Worm (Caenorhabditis elegans) whole organism, late embryonic: ENCODE results near the gene nspc-18.

ENCODE experiments used
- ceh-30 ChIP-seq: fragments of 150-350 bp; optimal IDR thresholded peaks from 2 replicates; lab custom pipeline; 2014; ENCODE audit warnings: missing biosample characterization, missing genetic modification characterization
- fkh-6 ChIP-seq: sonication (generic microtip); optimal IDR thresholded peaks from 2 replicates; lab custom pipeline; 2016; ENCODE audit warnings: missing genetic modification characterization, missing compliant biosample characterization
- pha-4 ChIP-seq: fragments of 150-350 bp; optimal IDR thresholded peaks from 2 replicates; lab custom pipeline; 2018; ENCODE audit warnings: missing biosample characterization, missing genetic modification reagents, missing genetic modification characterization
- tbx-7 ChIP-seq: sonication (generic microtip); optimal IDR thresholded peaks from 2 replicates; lab custom pipeline; 2016; ENCODE audit warnings: missing genotype, missing genetic modification characterization, missing compliant biosample characterization
- unc-55 ChIP-seq: sonication (generic microtip); optimal IDR thresholded peaks from 2 replicates; lab custom pipeline; 2017; ENCODE audit warnings: missing biosample characterization, missing genetic modification reagents, missing genetic modification characterization

DNA sequence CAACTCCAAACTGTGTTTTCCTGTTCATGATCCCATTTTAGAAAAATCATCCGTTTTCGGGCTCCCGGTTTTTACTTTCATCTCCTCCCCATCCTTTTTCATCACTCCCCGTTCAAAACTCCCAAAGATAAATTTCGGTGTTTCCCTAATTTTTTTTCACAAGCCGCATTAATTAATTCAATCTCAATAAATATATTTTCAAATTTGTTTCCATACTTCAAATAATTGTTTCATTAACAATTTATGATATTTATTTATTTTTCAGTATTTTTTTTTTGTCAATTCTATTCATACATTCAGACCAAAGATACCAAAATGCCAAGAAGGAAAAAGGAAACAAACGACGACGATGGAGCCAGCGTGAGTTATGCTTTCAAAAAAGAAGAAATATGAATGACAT lies 7.0 kb downstream of the nspc-18 start, which contains the start of gene D1025.1:
- no peak for TF ChIP-seq unc-55 (GFP tag; lab: Kevin White, UChicago)
- no peak for TF ChIP-seq fkh-6
- no peak for TF ChIP-seq tbx-7 (tag; lab: Kevin White, UChicago)
- TF ChIP-seq pha-4 (tag; lab: Kevin White, UChicago): no peak
- no peak for TF ChIP-seq ceh-30
